Worm (Caenorhabditis elegans) whole organism, L2 larva: ENCODE results near the gene pph-4.2.

ENCODE experiments used
- alr-1 ChIP-seq: fragments of 150-350 bp; optimal IDR thresholded peaks from 2 replicates; lab custom pipeline; 2014; ENCODE audit warnings: missing biosample characterization, missing genetic modification characterization
- ama-1 ChIP-seq: fragments of 150-350 bp; optimal IDR thresholded peaks from 2 replicates; lab custom pipeline; 2018; ENCODE audit warnings: inconsistent platforms
- ceh-82 ChIP-seq: fragments of 150-350 bp; optimal IDR thresholded peaks from 2 replicates; lab custom pipeline; 2014; ENCODE audit warnings: missing biosample characterization, missing genetic modification characterization
- egl-27 ChIP-seq: sonication (generic microtip); optimal IDR thresholded peaks from 3 replicates; lab custom pipeline; 2017; ENCODE audit warnings: missing biosample characterization, missing genetic modification reagents, missing genetic modification characterization
- mab-5 ChIP-seq: fragments of 150-350 bp; optimal IDR thresholded peaks from 2 replicates; lab custom pipeline; 2014; ENCODE audit warnings: missing biosample characterization, missing genetic modification characterization
- mdl-1 ChIP-seq, 2 experiments: fragments of 150-350 bp in 1 of 2; sonication (generic microtip) in 1 of 2; optimal IDR thresholded peaks; 2 replicates each; lab custom pipeline; 2017; ENCODE audit warnings: missing biosample characterization in 2 of 2, missing genetic modification characterization in 2 of 2
- nhr-11 ChIP-seq: fragments of 150-350 bp; optimal IDR thresholded peaks from 2 replicates; lab custom pipeline; 2014; ENCODE audit warnings: missing biosample characterization, missing genetic modification characterization
- nhr-23 ChIP-seq: fragments of 150-350 bp; optimal IDR thresholded peaks from 2 replicates; lab custom pipeline; 2014; ENCODE audit warnings: missing biosample characterization, missing genetic modification reagents, missing genetic modification characterization
- nhr-77 ChIP-seq: fragments of 150-350 bp; optimal IDR thresholded peaks from 2 replicates; lab custom pipeline; 2014; ENCODE audit warnings: missing biosample characterization, missing genetic modification characterization
- skn-1 ChIP-seq: sonication (generic microtip); optimal IDR thresholded peaks from 2 replicates; lab custom pipeline; 2017; ENCODE audit warnings: missing biosample characterization, missing genetic modification characterization
- snpc-4 ChIP-seq: fragments of 150-350 bp; optimal IDR thresholded peaks from 2 replicates; lab custom pipeline; 2014; ENCODE audit warnings: missing biosample characterization, missing genetic modification characterization
- unc-55 ChIP-seq: fragments of 150-350 bp; sonication (generic microtip); optimal IDR thresholded peaks from 3 replicates; lab custom pipeline; 2014; ENCODE audit warnings: missing biosample characterization, missing genetic modification reagents, missing genetic modification characterization
- unc-62 ChIP-seq: fragments of 150-350 bp; optimal IDR thresholded peaks from 2 replicates; lab custom pipeline; 2014; ENCODE audit warnings: missing biosample characterization, missing genetic modification reagents, missing genetic modification characterization

- no peak for TF ChIP-seq mdl-1 (tag; optimal IDR thresholded peaks at IDR 0.05; lab: Kevin White, UChicago)
- no peak for TF ChIP-seq egl-27 (tag; lab: Kevin White, UChicago)
- TF ChIP-seq nhr-77 (tag; lab: Kevin White, UChicago) = no peak
- no peak for TF ChIP-seq alr-1
- TF ChIP-seq skn-1 (tag; lab: Kevin White, UChicago) = no peak
- no peak for TF ChIP-seq nhr-23
- no peak for TF ChIP-seq nhr-11
- peak; percentile 69 for TF ChIP-seq ama-1 (lab: Kevin White, UChicago)
- no peak for TF ChIP-seq ceh-82
- no peak for TF ChIP-seq unc-55
- TF ChIP-seq unc-62 (GFP tag; lab: Kevin White, UChicago) = no peak
- TF ChIP-seq mab-5 (tag; lab: Kevin White, UChicago) = no peak
- TF ChIP-seq snpc-4 = no peak
Measured at ce11 chrIII:12366989-12367557, 10.0 kb downstream of the pph-4.2 start, which contains the start of gene Y75B8A.33.
